Worm (Caenorhabditis elegans): ENCODE data around the gene ZK1098.12.

DNA sequence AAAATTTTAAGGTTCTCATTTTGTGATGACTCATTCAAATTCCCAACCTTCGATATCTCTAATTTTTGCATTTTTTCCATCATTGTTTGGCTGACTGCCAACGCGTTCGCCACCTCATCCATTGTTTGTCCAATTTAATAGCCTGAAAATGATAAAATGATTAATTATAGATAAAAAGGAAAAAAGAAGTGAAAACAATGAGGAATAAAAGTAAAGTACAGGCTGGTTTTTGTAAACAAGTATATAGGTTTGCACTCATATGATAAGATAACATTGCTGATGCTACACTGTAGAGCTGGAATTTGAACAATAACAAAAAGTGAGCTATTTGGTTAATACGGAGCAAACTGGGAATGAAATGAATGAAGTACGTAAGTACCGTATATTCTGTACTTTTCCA is 37.3 kb downstream of the ZK1098.12 start, which contains the start of gene C48B4.3:
- TF ChIP-seq fos-1 (tag; optimal IDR thresholded peaks at IDR 0.05): peak; percentile 5
- TF ChIP-seq ama-1 (optimal IDR thresholded peaks at IDR 0.05): no peak
- no peak for TF ChIP-seq R02D3.7 (tag; optimal IDR thresholded peaks at IDR 0.05)
- no peak for TF ChIP-seq nhr-23 (tag; optimal IDR thresholded peaks at IDR 0.05)
- no peak for TF ChIP-seq unc-62 (GFP tag; optimal IDR thresholded peaks at IDR 0.05)
- TF ChIP-seq elt-1 (tag; optimal IDR thresholded peaks at IDR 0.05): no peak
- TF ChIP-seq peb-1 (tag; optimal IDR thresholded peaks at IDR 0.05): no peak
- TF ChIP-seq aly-2 (tag; optimal IDR thresholded peaks at IDR 0.05): no peak
- TF ChIP-seq snpc-4 (tag; optimal IDR thresholded peaks at IDR 0.05): no peak
- no peak for TF ChIP-seq sem-4 (tag; optimal IDR thresholded peaks at IDR 0.05)
- TF ChIP-seq dmd-4 (tag; optimal IDR thresholded peaks at IDR 0.05): no peak
- TF ChIP-seq unc-39 (tag; optimal IDR thresholded peaks at IDR 0.05): no peak
- TF ChIP-seq ZK546.5 (tag; optimal IDR thresholded peaks at IDR 0.05): no peak
